Fruit fly (Drosophila melanogaster) whole organism, wandering third instar larva: Measurements from ENCODE around the gene Akt.

Experiments
- Abd-B ChIP-seq: fragments of >200 bp; optimal IDR thresholded peaks from 2 replicates; lab custom pipeline; 2017; ENCODE audit warnings: missing biosample characterization, missing genetic modification characterization
- Dfd ChIP-seq: fragments of >200 bp; optimal IDR thresholded peaks from 2 replicates; lab custom pipeline; 2017; ENCODE audit warnings: missing biosample characterization, missing genetic modification characterization
- Dif ChIP-seq: fragments of 200-275, 200-300 bp; sonication (Bioruptor generic); optimal IDR thresholded peaks from 2 replicates; lab custom pipeline; 2018; ENCODE audit warnings: missing biosample characterization, missing genetic modification characterization; ENCODE audit not compliant: partially characterized antibody
- Mio ChIP-seq: sonication (Bioruptor generic); optimal IDR thresholded peaks from 2 replicates; lab custom pipeline; 2016; ENCODE audit warnings: missing biosample characterization, missing genetic modification characterization
- OdsH ChIP-seq: fragments of 200-800 bp; sonication (Bioruptor generic); optimal IDR thresholded peaks from 2 replicates; lab custom pipeline; 2016; ENCODE audit warnings: missing biosample characterization, mild to moderate bottlenecking, missing genetic modification characterization
- Rel ChIP-seq, 2 experiments: fragments of 200-800 bp; sonication (Bioruptor generic) in 1 of 2; optimal IDR thresholded peaks; 2 replicates in 1 of 2; 3 replicates in 1 of 2; lab custom pipeline; 2016 to 2019; ENCODE audit warnings: mild to moderate bottlenecking in 2 of 2, missing biosample characterization in 2 of 2, missing genetic modification characterization in 2 of 2, moderate library complexity in 1 of 2
- Vsx2 ChIP-seq: fragments of 200-300, 225-300 bp; sonication (Bioruptor generic); optimal IDR thresholded peaks from 2 replicates; lab custom pipeline; 2018; ENCODE audit warnings: missing biosample characterization, missing genetic modification characterization; ENCODE audit not compliant: partially characterized antibody
- br ChIP-seq: fragments of 200-800 bp; sonication (Bioruptor generic); optimal IDR thresholded peaks from 2 replicates; lab custom pipeline; 2016; ENCODE audit warnings: missing biosample characterization, missing genetic modification characterization
- brk ChIP-seq: fragments of 200-800 bp; sonication (Bioruptor generic); optimal IDR thresholded peaks from 2 replicates; lab custom pipeline; 2016; ENCODE audit warnings: missing biosample characterization, mild to moderate bottlenecking, missing genetic modification characterization
- dl ChIP-seq, 2 experiments: fragments of 175-275, 200-275 bp in 1 of 2; fragments of 200-275 bp in 1 of 2; sonication (Bioruptor generic); optimal IDR thresholded peaks; lab custom pipeline; 2018; ENCODE audit warnings: mild to moderate bottlenecking in 2 of 2, missing biosample characterization in 2 of 2, missing genetic modification characterization in 2 of 2, moderate library complexity in 2 of 2; ENCODE audit not compliant: partially characterized antibody in 2 of 2, insufficient read depth in 1 of 2
- fru ChIP-seq: fragments of 200-800 bp; sonication (Bioruptor generic); optimal IDR thresholded peaks from 3 replicates; lab custom pipeline; 2016; ENCODE audit warnings: missing biosample characterization, mild to moderate bottlenecking, missing genetic modification characterization
- jim ChIP-seq: fragments of 175-275, 200-325 bp; sonication (Bioruptor generic); optimal IDR thresholded peaks from 2 replicates; lab custom pipeline; 2016; ENCODE audit warnings: missing biosample characterization, mild to moderate bottlenecking, missing genetic modification characterization
- woc ChIP-seq: sonication (Bioruptor generic); optimal IDR thresholded peaks from 2 replicates; lab custom pipeline; 2016; ENCODE audit warnings: missing biosample characterization, mild to moderate bottlenecking, missing genetic modification characterization

- TF ChIP-seq br (GFP tag; lab: Kevin White, UChicago): no peak
- no peak for TF ChIP-seq Rel (GFP tag; optimal IDR thresholded peaks at IDR 0.05; lab: Kevin White, UChicago)
- TF ChIP-seq Rel (tag; optimal IDR thresholded peaks at IDR 0.05; lab: Kevin White, UChicago): no peak
- no peak for TF ChIP-seq jim
- TF ChIP-seq Dfd (GFP tag; lab: Kevin White, UChicago): no peak
- TF ChIP-seq Mio: no peak
- no peak for TF ChIP-seq OdsH
- no peak for TF ChIP-seq woc (GFP tag; lab: Kevin White, UChicago)
- TF ChIP-seq brk (GFP tag; lab: Kevin White, UChicago): no peak
- TF ChIP-seq Dif (GFP tag; lab: Kevin White, UChicago): no peak
- TF ChIP-seq Vsx2 (GFP tag; lab: Kevin White, UChicago): no peak
- no peak for TF ChIP-seq fru (GFP tag; lab: Kevin White, UChicago)
- TF ChIP-seq dl (GFP tag; optimal IDR thresholded peaks at IDR 0.05; lab: Kevin White, UChicago; ENCODE audit: insufficient read depth in 1 of 2, partially characterized antibody in 2 of 2): no peak
- TF ChIP-seq Abd-B (GFP tag; lab: Kevin White, UChicago): no peak
These were observed 54.4 kb downstream of the Akt start for dm6 chr3R:16153356-16153905.
